Worm (Caenorhabditis elegans): ENCODE data around the gene F49E10.4.

DNA sequence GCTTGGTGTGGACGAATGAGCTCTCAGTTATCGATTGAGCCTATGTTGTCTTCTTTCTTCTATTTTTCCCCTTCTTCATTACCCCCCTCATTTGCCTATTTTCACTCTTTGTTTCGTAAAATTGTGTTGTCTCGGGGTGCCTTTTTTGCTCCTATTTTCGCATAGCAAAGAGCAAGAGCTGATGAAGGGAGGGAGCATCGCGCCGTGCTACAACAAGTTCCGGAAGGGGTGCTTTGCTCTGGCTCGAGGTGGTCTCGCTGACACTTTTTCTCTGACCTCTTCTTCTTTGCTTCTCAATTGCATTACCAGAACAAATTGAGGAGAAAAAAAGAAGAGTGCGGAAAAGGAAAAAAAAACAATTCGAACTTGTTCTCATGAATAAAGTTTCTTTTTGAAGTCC, 20.3 kb downstream of the F49E10.4 start:
- TF ChIP-seq cog-1 (tag; optimal IDR thresholded peaks at IDR 0.05) = no peak
- no peak for TF ChIP-seq tab-1 (GFP tag; IDR thresholded peaks at IDR 0.05)
- no peak for TF ChIP-seq ztf-29 (GFP tag; IDR thresholded peaks at IDR 0.05)
- TF ChIP-seq ztf-23 (GFP tag; IDR thresholded peaks at IDR 0.05) = no peak
- no peak for TF ChIP-seq ref-1 (GFP tag; conservative IDR thresholded peaks at IDR 0.05)
- TF ChIP-seq flt-1 (GFP tag; IDR thresholded peaks at IDR 0.05) = no peak
- no peak for TF ChIP-seq T22C8.4 (GFP tag; IDR thresholded peaks at IDR 0.05)
- no peak for TF ChIP-seq med-1 (GFP tag; optimal IDR thresholded peaks at IDR 0.05; ENCODE audit: insufficient read depth)
- TF ChIP-seq klf-2 (GFP tag; conservative IDR thresholded peaks at IDR 0.05) = no peak
